Worm (Caenorhabditis elegans) whole organism, L1 larva: ENCODE results near the gene sgcb-1.
A peak's percentile ranks its signal among the peaks of the same experiment; 100 is the strongest.

Experiments
- alr-1 ChIP-seq: fragments of 200-800 bp; sonication (Bioruptor generic); optimal IDR thresholded peaks from 2 replicates; lab custom pipeline; 2018; ENCODE audit warnings: borderline replicate concordance, mild to moderate bottlenecking, missing genetic modification characterization, missing compliant biosample characterization
- ceh-63 ChIP-seq: fragments of 200-800 bp; sonication (Bioruptor generic); optimal IDR thresholded peaks from 2 replicates; lab custom pipeline; 2018; ENCODE audit warnings: mild to moderate bottlenecking, missing genetic modification characterization, missing compliant biosample characterization
- ceh-88 ChIP-seq: fragments of 200-800 bp; sonication (Bioruptor generic); IDR thresholded peaks from 2 replicates; pipeline ENCODE4 v1.3.6; 2022; ENCODE audit warnings: missing genetic modification characterization, missing compliant biosample characterization
- ceh-90 ChIP-seq: sonication (generic microtip); optimal IDR thresholded peaks from 2 replicates; lab custom pipeline; 2016; ENCODE audit warnings: missing genetic modification characterization, missing compliant biosample characterization
- dpl-1 ChIP-seq, 3 experiments: fragments of 150-350 bp in 2 of 3; sonication (generic microtip) in 1 of 3; optimal IDR thresholded peaks; 2 replicates each; lab custom pipeline; 2014 to 2017; ENCODE audit warnings: missing biosample characterization in 3 of 3, missing genetic modification characterization in 3 of 3, missing genetic modification reagents in 3 of 3
- efl-1 ChIP-seq, 4 experiments: fragments of 150-350 bp; optimal IDR thresholded peaks in 3 of 4; peaks in 1 of 4; 1 replicate in 1 of 4; 2 replicates in 3 of 4; lab custom pipeline; 2014; ENCODE audit warnings: missing biosample characterization in 2 of 4, missing genetic modification characterization in 2 of 4, missing genetic modification reagents in 2 of 4
- efl-3 ChIP-seq: fragments of 200-800 bp; sonication (Bioruptor generic); optimal IDR thresholded peaks from 2 replicates; lab custom pipeline; 2018; ENCODE audit warnings: mild to moderate bottlenecking, missing genetic modification characterization, missing compliant biosample characterization
- egl-27 ChIP-seq, 2 experiments: fragments of 150-350 bp in 1 of 2; sonication (generic microtip); optimal IDR thresholded peaks; 3 replicates each; lab custom pipeline; 2017 to 2018; ENCODE audit warnings: missing biosample characterization in 2 of 2, missing genetic modification characterization in 2 of 2, missing genetic modification reagents in 2 of 2
- fkh-10 ChIP-seq: sonication (generic microtip); optimal IDR thresholded peaks from 2 replicates; lab custom pipeline; 2017; ENCODE audit warnings: missing biosample characterization, missing genetic modification reagents, missing genetic modification characterization
- fos-1 ChIP-seq: fragments of 150-350 bp; optimal IDR thresholded peaks from 2 replicates; lab custom pipeline; 2014; ENCODE audit warnings: missing biosample characterization, missing genetic modification characterization
- grh-1 ChIP-seq: fragments of 200-800 bp; sonication (Bioruptor generic); IDR thresholded peaks from 2 replicates; pipeline ENCODE4 v1.3.6; 2022; ENCODE audit warnings: missing genetic modification reagents, missing genetic modification characterization, missing compliant biosample characterization
- hlh-4 ChIP-seq: sonication (generic microtip); optimal IDR thresholded peaks from 2 replicates; lab custom pipeline; 2016; ENCODE audit warnings: mild to moderate bottlenecking, missing genetic modification characterization, missing compliant biosample characterization
- isw-1 ChIP-seq: fragments of 200-800 bp; sonication (Bioruptor generic); IDR thresholded peaks from 2 replicates; pipeline ENCODE4 v1.3.6; 2022; ENCODE audit warnings: missing genetic modification characterization, missing compliant biosample characterization
- jun-1 ChIP-seq: fragments of 150-350 bp; optimal IDR thresholded peaks from 2 replicates; lab custom pipeline; 2014; ENCODE audit warnings: missing biosample characterization, missing genetic modification reagents, missing genetic modification characterization
- lin-15B ChIP-seq: fragments of 150-350 bp; sonication (generic microtip); optimal IDR thresholded peaks from 3 replicates; lab custom pipeline; 2014; ENCODE audit warnings: missing biosample characterization, missing genetic modification characterization
- lsy-2 ChIP-seq, 2 experiments: fragments of 150-350 bp; optimal IDR thresholded peaks; 2 replicates each; lab custom pipeline; 2014; ENCODE audit warnings: missing biosample characterization in 2 of 2, missing genetic modification characterization in 2 of 2
- mdl-1 ChIP-seq, 2 experiments: fragments of 150-350 bp; optimal IDR thresholded peaks; 2 replicates each; lab custom pipeline; 2014 to 2017; ENCODE audit warnings: missing biosample characterization in 2 of 2, missing genetic modification characterization in 2 of 2, inconsistent platforms in 1 of 2
- mep-1 ChIP-seq: fragments of 150-350 bp; optimal IDR thresholded peaks from 2 replicates; lab custom pipeline; 2014; ENCODE audit warnings: missing biosample characterization, missing genetic modification characterization
- nhr-19 ChIP-seq: fragments of 200-800 bp; sonication (Bioruptor generic); conservative IDR thresholded peaks from 2 replicates; pipeline ENCODE4 v1.3.6; 2022; ENCODE audit warnings: missing genetic modification characterization, missing compliant biosample characterization
- nhr-237 ChIP-seq: fragments of 150-350 bp; optimal IDR thresholded peaks from 2 replicates; lab custom pipeline; 2014; ENCODE audit warnings: missing biosample characterization, missing genetic modification characterization
- nhr-71 ChIP-seq: sonication (generic microtip); optimal IDR thresholded peaks from 2 replicates; lab custom pipeline; 2016; ENCODE audit warnings: mild to moderate bottlenecking, missing genetic modification characterization, moderate library complexity, missing compliant biosample characterization
- nhr-77 ChIP-seq: fragments of 150-350 bp; optimal IDR thresholded peaks from 2 replicates; lab custom pipeline; 2014; ENCODE audit warnings: missing biosample characterization, missing genetic modification characterization
- nhr-84 ChIP-seq: sonication (generic microtip); optimal IDR thresholded peaks from 2 replicates; lab custom pipeline; 2017; ENCODE audit warnings: missing biosample characterization, missing genetic modification characterization
- nhr-90 ChIP-seq: sonication (generic microtip); optimal IDR thresholded peaks from 2 replicates; lab custom pipeline; 2016; ENCODE audit warnings: mild to moderate bottlenecking, missing genetic modification characterization, missing compliant biosample characterization; ENCODE audit not compliant: poor library complexity
- pag-3 ChIP-seq: sonication (generic microtip); optimal IDR thresholded peaks from 2 replicates; lab custom pipeline; 2017; ENCODE audit warnings: missing genetic modification characterization, mild to moderate bottlenecking, missing compliant biosample characterization, antibody characterized with exemption, borderline replicate concordance; ENCODE audit not compliant: insufficient read depth
- pqm-1 ChIP-seq: sonication (generic microtip); optimal IDR thresholded peaks from 3 replicates; lab custom pipeline; 2017; ENCODE audit warnings: missing biosample characterization, missing genetic modification characterization
- skn-1 ChIP-seq: fragments of 150-350 bp; optimal IDR thresholded peaks from 2 replicates; lab custom pipeline; 2014; ENCODE audit warnings: missing biosample characterization, missing genetic modification characterization
- sptf-1 ChIP-seq: fragments of 150-350 bp; optimal IDR thresholded peaks from 2 replicates; lab custom pipeline; 2014; ENCODE audit warnings: missing biosample characterization, missing genetic modification characterization
- swsn-7 ChIP-seq: sonication (generic microtip); optimal IDR thresholded peaks from 2 replicates; lab custom pipeline; 2016; ENCODE audit warnings: missing genetic modification characterization, missing compliant biosample characterization
- tbx-2 ChIP-seq: sonication (generic microtip); optimal IDR thresholded peaks from 2 replicates; lab custom pipeline; 2016; ENCODE audit warnings: missing genetic modification characterization, missing compliant biosample characterization
- unc-62 ChIP-seq: fragments of 150-350 bp; optimal IDR thresholded peaks from 2 replicates; lab custom pipeline; 2014; ENCODE audit warnings: missing biosample characterization, missing genetic modification reagents, missing genetic modification characterization
- unc-86 ChIP-seq: sonication (generic microtip); optimal IDR thresholded peaks from 2 replicates; lab custom pipeline; 2016; ENCODE audit warnings: missing genetic modification characterization, missing compliant biosample characterization
- xbp-1 ChIP-seq: sonication (generic microtip); optimal IDR thresholded peaks from 2 replicates; lab custom pipeline; 2016; ENCODE audit warnings: missing genetic modification characterization, missing compliant biosample characterization
- ztf-4 ChIP-seq: fragments of 150-350 bp; optimal IDR thresholded peaks from 2 replicates; lab custom pipeline; 2014; ENCODE audit warnings: missing biosample characterization, missing genetic modification characterization

sgcb-1 gene

DNA sequence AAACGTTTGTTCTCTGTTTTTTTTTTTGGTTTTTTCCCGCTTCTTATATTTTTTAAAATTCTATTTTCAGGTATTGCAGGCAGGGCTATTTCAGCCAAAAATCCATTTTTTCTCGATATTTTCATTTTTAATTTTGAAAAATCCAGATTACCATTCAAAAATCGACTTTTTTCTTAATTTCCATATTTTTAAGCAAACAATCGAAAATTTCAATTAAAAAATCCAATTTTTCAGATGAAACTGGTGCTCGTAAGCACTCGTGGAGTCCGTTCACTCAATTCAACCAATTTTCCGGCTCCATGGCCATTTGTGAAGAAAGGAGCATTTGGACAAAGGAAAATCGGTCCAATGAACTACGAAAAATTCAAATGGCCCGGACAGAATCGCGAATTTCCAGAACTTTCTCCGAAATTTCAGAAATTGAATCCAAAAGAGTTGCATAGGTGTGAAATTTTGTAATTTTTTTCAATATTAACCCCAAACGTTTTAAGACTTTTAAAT lies 37.3 kb upstream of the sgcb-1 start, which contains the start of gene mrpl-41:
Gene mrpl-41, plus strand, starts transcription at position 235 of the 501 bp plus-strand sequence.
- no peak for TF ChIP-seq isw-1 (GFP tag; lab: Robert Waterston, UW)
- no peak for TF ChIP-seq fos-1 (tag; lab: Kevin White, UChicago)
- no peak for TF ChIP-seq pag-3 (tag; lab: Kevin White, UChicago)
- TF ChIP-seq efl-1 (optimal IDR thresholded peaks at IDR 0.05; lab: Kevin White, UChicago) = no peak
- peak in 1 of 2 experiments; percentile 91 for TF ChIP-seq efl-1 (GFP tag; optimal IDR thresholded peaks at IDR 0.05 in 1 of 2; lab: Kevin White, UChicago)
- TF ChIP-seq mdl-1 (tag; optimal IDR thresholded peaks at IDR 0.05; lab: Kevin White, UChicago) = no peak
- no peak for TF ChIP-seq nhr-90
- TF ChIP-seq unc-62 (GFP tag; lab: Kevin White, UChicago) = no peak
- TF ChIP-seq pqm-1 (tag; lab: Kevin White, UChicago) = no peak

DNA sequence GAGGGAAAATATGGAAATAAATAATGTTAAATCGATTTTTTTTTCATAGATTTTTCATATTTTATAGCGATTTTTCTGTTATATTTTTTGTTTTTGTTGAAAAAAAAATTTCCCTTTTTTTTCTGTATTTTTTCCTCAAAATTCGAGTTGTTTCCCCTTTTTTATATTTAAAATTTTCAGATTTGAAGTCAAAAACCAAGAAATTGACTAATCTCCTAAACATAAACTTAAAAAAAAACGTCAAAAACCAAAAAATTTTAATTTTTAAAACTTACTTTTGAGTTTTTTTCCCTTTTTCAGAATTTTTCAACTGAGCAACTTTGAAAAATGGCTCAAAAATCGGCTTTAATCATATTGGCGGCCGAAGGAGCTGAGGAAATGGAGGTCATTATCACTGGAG lies 35.8 kb upstream of the sgcb-1 start, which contains the start of gene djr-1.1:
Gene djr-1.1, plus strand, starts transcription at position 301 of the 400 bp plus-strand sequence.
- TF ChIP-seq isw-1 (GFP tag; lab: Robert Waterston, UW) (no peak), ceh-63 (GFP tag; lab: Kevin White, UChicago) (no peak), nhr-71 (tag; lab: Kevin White, UChicago) (no peak), alr-1 (no peak)

DNA sequence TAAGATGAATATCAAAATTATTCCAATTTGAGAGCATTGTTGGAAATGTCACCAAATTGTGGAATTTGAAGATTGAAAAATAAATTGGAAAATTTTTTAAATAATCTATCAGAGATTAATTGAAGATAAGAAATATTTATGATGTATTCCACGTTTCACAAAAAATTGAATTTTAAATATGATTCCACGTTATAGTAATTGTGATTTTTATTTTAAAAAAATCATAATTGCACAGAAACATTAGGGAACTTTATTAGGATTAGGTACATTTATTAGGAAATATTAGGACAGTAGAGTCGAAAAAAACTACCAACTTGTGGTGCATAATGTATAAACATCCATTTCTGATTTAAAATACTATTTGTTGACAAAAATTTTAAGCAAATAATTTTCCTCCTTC lies 31.5 kb upstream of the sgcb-1 start, which contains the start of gene B0432.11:
Gene B0432.11, minus strand, starts transcription at position 101 of the 400 bp plus-strand sequence.
- TF ChIP-seq nhr-19 (GFP tag; lab: Robert Waterston, UW) = no peak
- no peak for TF ChIP-seq efl-3 (GFP tag; lab: Kevin White, UChicago)
- no peak for TF ChIP-seq xbp-1
- TF ChIP-seq unc-86 (tag; lab: Kevin White, UChicago) = no peak
- no peak for TF ChIP-seq hlh-4 (tag; lab: Kevin White, UChicago)
- TF ChIP-seq ztf-4 (tag; lab: Kevin White, UChicago) = no peak
- no peak for TF ChIP-seq egl-27 (tag; optimal IDR thresholded peaks at IDR 0.05; lab: Kevin White, UChicago)
- TF ChIP-seq nhr-84 = no peak
- no peak for TF ChIP-seq unc-62 (GFP tag; lab: Kevin White, UChicago)
- TF ChIP-seq sptf-1 (tag; lab: Kevin White, UChicago) = no peak
- TF ChIP-seq fkh-10 (GFP tag; lab: Kevin White, UChicago) = no peak
- TF ChIP-seq nhr-237 (tag; lab: Kevin White, UChicago) = no peak
- TF ChIP-seq tbx-2 = no peak
- no peak for TF ChIP-seq ceh-63 (GFP tag; lab: Kevin White, UChicago)
- TF ChIP-seq skn-1 (tag; lab: Kevin White, UChicago) = no peak
- no peak for TF ChIP-seq swsn-7 (tag; lab: Kevin White, UChicago)

DNA sequence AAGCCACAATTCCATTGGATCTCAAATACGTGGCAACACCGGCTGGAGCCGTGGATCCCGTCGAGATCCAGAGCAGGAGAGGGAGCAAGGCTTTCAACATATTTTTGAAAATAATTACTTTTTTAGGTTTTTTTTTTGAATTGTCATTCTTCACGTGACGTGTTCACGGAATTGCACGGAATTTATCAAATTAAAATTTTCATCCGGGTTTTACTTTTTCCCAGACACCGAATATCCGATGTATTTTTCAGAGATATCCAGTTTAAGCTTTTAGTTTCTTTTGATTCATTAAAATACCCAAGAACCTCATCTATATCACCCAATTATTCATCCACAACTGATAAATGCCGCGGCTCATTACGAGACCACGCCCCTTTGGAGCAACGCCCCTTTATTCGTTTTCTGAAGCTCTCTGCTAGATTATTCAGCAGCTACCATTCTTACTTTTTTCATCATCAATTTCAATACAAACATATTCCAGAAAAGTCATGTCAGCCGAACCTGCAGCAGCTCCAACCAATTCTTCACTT lies 29.1 kb upstream of the sgcb-1 start, which contains the start of the genes clec-117 and B0432.1:
Gene clec-117, minus strand, starts transcription at position 101 of the 530 bp plus-strand sequence.
Gene B0432.1, plus strand, starts transcription at position 480 of the 530 bp plus-strand sequence.
- TF ChIP-seq efl-3 (GFP tag; lab: Kevin White, UChicago) = no peak
- TF ChIP-seq unc-62 (GFP tag; lab: Kevin White, UChicago) = no peak
- no peak for TF ChIP-seq pag-3 (tag; lab: Kevin White, UChicago)
- TF ChIP-seq jun-1 (tag; lab: Kevin White, UChicago) = no peak
- TF ChIP-seq ceh-88 (GFP tag; lab: Robert Waterston, UW) = no peak
- no peak for TF ChIP-seq fos-1 (tag; lab: Kevin White, UChicago)
- no peak for TF ChIP-seq lin-15B (tag; lab: Kevin White, UChicago)
- TF ChIP-seq nhr-77 (tag; lab: Kevin White, UChicago) = no peak
- no peak for TF ChIP-seq nhr-19 (GFP tag; lab: Robert Waterston, UW)
- no peak for TF ChIP-seq lsy-2 (tag; optimal IDR thresholded peaks at IDR 0.05; lab: Kevin White, UChicago)
- no peak for TF ChIP-seq ceh-90 (tag; lab: Kevin White, UChicago)

DNA sequence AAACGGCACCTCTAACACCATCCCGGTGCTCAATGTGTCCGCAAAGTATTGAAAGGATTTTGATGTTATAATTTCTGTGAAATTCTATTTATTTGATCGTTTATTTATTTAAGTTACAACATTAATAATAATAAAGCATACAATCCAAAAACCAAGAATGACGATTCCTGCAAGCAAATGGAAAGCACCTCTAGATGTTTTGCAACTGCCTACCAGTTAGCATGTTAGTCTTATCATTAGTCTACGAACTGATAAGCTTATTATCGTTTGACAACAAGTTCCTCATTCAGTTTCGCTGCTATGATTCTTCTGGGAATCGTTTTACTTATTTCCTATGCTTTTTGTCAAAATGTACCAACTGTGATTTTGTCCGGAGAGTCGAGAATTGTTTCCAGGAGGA lies 26.4 kb upstream of the sgcb-1 start, which contains the start of gene K01A2.6:
Gene K01A2.6, plus strand, starts transcription at position 301 of the 400 bp plus-strand sequence.
- TF ChIP-seq grh-1 = no peak
- no peak for TF ChIP-seq dpl-1 (GFP tag; optimal IDR thresholded peaks at IDR 0.05; lab: Kevin White, UChicago)
- TF ChIP-seq nhr-237 (tag; lab: Kevin White, UChicago) = no peak
- no peak for TF ChIP-seq isw-1 (GFP tag; lab: Robert Waterston, UW)
- TF ChIP-seq ceh-88 (GFP tag; lab: Robert Waterston, UW) = no peak
- TF ChIP-seq nhr-90 = no peak
- TF ChIP-seq sptf-1 (tag; lab: Kevin White, UChicago) = no peak
- TF ChIP-seq pag-3 (tag; lab: Kevin White, UChicago) = no peak
- TF ChIP-seq fkh-10 (GFP tag; lab: Kevin White, UChicago) = no peak
- no peak for TF ChIP-seq mep-1 (tag; lab: Kevin White, UChicago)
- no peak for TF ChIP-seq nhr-77 (tag; lab: Kevin White, UChicago)
